Worm (Caenorhabditis elegans): ENCODE results near the gene ZK697.1.

- TF ChIP-seq tab-1 (GFP tag; IDR thresholded peaks at IDR 0.05) (no peak), ztf-23 (GFP tag; IDR thresholded peaks at IDR 0.05) (no peak), cog-1 (tag; optimal IDR thresholded peaks at IDR 0.05) (no peak), klf-2 (GFP tag; conservative IDR thresholded peaks at IDR 0.05) (no peak), ztf-29 (GFP tag; IDR thresholded peaks at IDR 0.05) (no peak), med-1 (GFP tag; optimal IDR thresholded peaks at IDR 0.05; ENCODE audit: insufficient read depth) (no peak), T22C8.4 (GFP tag; IDR thresholded peaks at IDR 0.05) (no peak)
These were observed at the start of gene ZK697.1 for ce11 chrV:1752496-1752895.

All from whole organism, midembryonic.